Worm (Caenorhabditis elegans) whole organism, mixed stage, embryonic: ENCODE data around the gene pax-2.

Experiments used
- blmp-1 ChIP-seq: fragments of 150-350 bp; optimal IDR thresholded peaks from 2 replicates; lab custom pipeline; 2014; ENCODE audit warnings: missing biosample characterization, missing genetic modification characterization
- ceh-43 ChIP-seq: fragments of 200-800 bp; sonication (Bioruptor generic); optimal IDR thresholded peaks from 2 replicates; lab custom pipeline; 2018; ENCODE audit warnings: mild to moderate bottlenecking, missing genetic modification characterization, moderate library complexity, missing compliant biosample characterization
- elt-1 ChIP-seq: sonication (generic microtip); optimal IDR thresholded peaks from 2 replicates; lab custom pipeline; 2017; ENCODE audit warnings: missing genetic modification characterization, mild to moderate bottlenecking, missing compliant biosample characterization, antibody characterized with exemption, moderate library complexity, borderline replicate concordance; ENCODE audit not compliant: insufficient read depth
- elt-3 ChIP-seq: fragments of 150-350 bp; optimal IDR thresholded peaks from 2 replicates; lab custom pipeline; 2014; ENCODE audit warnings: missing biosample characterization, missing genetic modification characterization
- lsy-2 ChIP-seq: fragments of 150-350 bp; optimal IDR thresholded peaks from 2 replicates; lab custom pipeline; 2014; ENCODE audit warnings: missing biosample characterization, missing genetic modification characterization
- mab-5 ChIP-seq: fragments of 150-350 bp; optimal IDR thresholded peaks from 2 replicates; lab custom pipeline; 2014; ENCODE audit warnings: missing biosample characterization, missing genetic modification characterization
- nhr-12 ChIP-seq: fragments of 150-350 bp; optimal IDR thresholded peaks from 2 replicates; lab custom pipeline; 2014; ENCODE audit warnings: missing biosample characterization, missing genetic modification characterization
- nhr-28 ChIP-seq: fragments of 150-350 bp; optimal IDR thresholded peaks from 2 replicates; lab custom pipeline; 2014; ENCODE audit warnings: missing biosample characterization, missing genetic modification characterization
- nhr-76 ChIP-seq: sonication (generic microtip); optimal IDR thresholded peaks from 2 replicates; lab custom pipeline; 2017; ENCODE audit warnings: missing biosample characterization, missing genetic modification characterization
- pha-4 ChIP-seq: fragments of 150-350 bp; optimal IDR thresholded peaks from 2 replicates; lab custom pipeline; 2018; ENCODE audit warnings: missing biosample characterization, missing genetic modification reagents, missing genetic modification characterization
- unc-120 ChIP-seq: sonication (generic microtip); optimal IDR thresholded peaks from 2 replicates; lab custom pipeline; 2017; ENCODE audit warnings: missing genetic modification characterization, missing compliant biosample characterization; ENCODE audit not compliant: poor library complexity, severe bottlenecking

DNA sequence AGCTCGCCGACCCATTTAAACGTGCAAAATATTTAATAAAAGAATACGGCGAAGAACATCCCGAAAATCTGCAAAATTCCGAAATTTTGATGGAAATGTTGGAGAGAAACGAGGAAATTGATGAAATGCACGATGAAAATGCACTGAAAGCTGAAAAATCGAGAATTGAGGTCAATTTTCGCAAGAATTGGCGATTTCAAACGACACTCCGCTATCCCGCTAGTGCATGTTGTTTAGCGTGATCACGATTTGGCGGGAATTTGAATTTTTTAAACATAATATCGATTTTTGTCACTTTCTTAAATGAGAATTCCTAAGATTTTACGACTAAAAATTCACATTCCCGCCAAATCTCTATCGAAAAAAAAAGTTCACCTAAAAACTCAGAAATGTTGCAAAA lies 26.6 kb downstream of the pax-2 start:
- TF ChIP-seq elt-1 (tag; lab: Kevin White, UChicago) (no peak), nhr-28 (tag; lab: Kevin White, UChicago) (no peak), pha-4 (tag; lab: Kevin White, UChicago) (no peak), blmp-1 (tag; lab: Kevin White, UChicago) (no peak), nhr-76 (no peak), ceh-43 (GFP tag; lab: Kevin White, UChicago) (no peak), lsy-2 (tag; lab: Kevin White, UChicago) (no peak), nhr-12 (no peak), unc-120 (tag; lab: Kevin White, UChicago) (no peak), mab-5 (no peak), elt-3 (tag; lab: Kevin White, UChicago) (no peak)
